Worm (Caenorhabditis elegans) whole organism, late embryonic: ENCODE measurements around the gene crb-1.

Experiments
- ama-1 ChIP-seq: fragments of 150-350 bp; optimal IDR thresholded peaks from 2 replicates; lab custom pipeline; 2014
- ceh-22 ChIP-seq: sonication (generic microtip); optimal IDR thresholded peaks from 2 replicates; lab custom pipeline; 2017; ENCODE audit warnings: missing biosample characterization, missing genetic modification characterization
- ceh-31 ChIP-seq: sonication (generic microtip); optimal IDR thresholded peaks from 2 replicates; lab custom pipeline; 2016; ENCODE audit warnings: missing genetic modification characterization, missing compliant biosample characterization
- elt-4 ChIP-seq: sonication (generic microtip); optimal IDR thresholded peaks from 2 replicates; lab custom pipeline; 2016; ENCODE audit warnings: missing genetic modification characterization, missing compliant biosample characterization
- hlh-6 ChIP-seq: sonication (generic microtip); optimal IDR thresholded peaks from 2 replicates; lab custom pipeline; 2016; ENCODE audit warnings: missing genotype, missing genetic modification characterization, missing compliant biosample characterization
- hlh-8 ChIP-seq: sonication (generic microtip); optimal IDR thresholded peaks from 2 replicates; lab custom pipeline; 2016; ENCODE audit warnings: missing genotype, missing genetic modification characterization, missing compliant biosample characterization
- lin-11 ChIP-seq: fragments of 200-800 bp; sonication (Bioruptor generic); optimal IDR thresholded peaks from 2 replicates; lab custom pipeline; 2018; ENCODE audit warnings: mild to moderate bottlenecking, missing genetic modification characterization, missing compliant biosample characterization
- madf-2 ChIP-seq: sonication (generic microtip); optimal IDR thresholded peaks from 2 replicates; lab custom pipeline; 2017; ENCODE audit warnings: missing genetic modification characterization, missing compliant biosample characterization
- nhr-11 ChIP-seq: fragments of 150-350 bp; optimal IDR thresholded peaks from 2 replicates; lab custom pipeline; 2014; ENCODE audit warnings: missing biosample characterization, missing genetic modification characterization
- pag-3 ChIP-seq: sonication (generic microtip); optimal IDR thresholded peaks from 2 replicates; lab custom pipeline; 2016; ENCODE audit warnings: missing compliant biosample characterization, missing genetic modification characterization, borderline replicate concordance
- pqm-1 ChIP-seq: sonication (generic microtip); optimal IDR thresholded peaks from 2 replicates; lab custom pipeline; 2016; ENCODE audit warnings: missing genetic modification characterization, missing compliant biosample characterization
- ztf-16 ChIP-seq: sonication (generic microtip); optimal IDR thresholded peaks from 2 replicates; lab custom pipeline; 2017; ENCODE audit warnings: missing genetic modification characterization, missing compliant biosample characterization

ce11 chrX:17438386-17438785 lies 24.6 kb upstream of the crb-1 start, which contains the start of gene C36E6.8:
- TF ChIP-seq lin-11 (tag; lab: Kevin White, UChicago) = no peak
- TF ChIP-seq ztf-16 (tag; lab: Kevin White, UChicago) = no peak
- no peak for TF ChIP-seq elt-4
- TF ChIP-seq ceh-31 (tag; lab: Kevin White, UChicago) = no peak
- TF ChIP-seq hlh-6 (tag; lab: Kevin White, UChicago) = no peak
- TF ChIP-seq hlh-8 (tag; lab: Kevin White, UChicago) = no peak
- no peak for TF ChIP-seq ama-1 (lab: Kevin White, UChicago)
- no peak for TF ChIP-seq pqm-1
- no peak for TF ChIP-seq madf-2 (tag; lab: Kevin White, UChicago)
- TF ChIP-seq nhr-11 = no peak
- no peak for TF ChIP-seq pag-3 (tag; lab: Kevin White, UChicago)
- no peak for TF ChIP-seq ceh-22 (tag; lab: Kevin White, UChicago)
